Fruit fly (Drosophila melanogaster) whole organism, pupa: Measurements from ENCODE around the gene Sec10.

Experiments used
- CG4496 ChIP-seq: fragments of 200-800 bp; sonication (Bioruptor generic); IDR thresholded peaks from 3 replicates; pipeline ENCODE4 v1.3.6; 2022; ENCODE audit warnings: missing biosample characterization, missing genetic modification characterization
- D1 ChIP-seq: fragments of 200-800 bp; sonication (Bioruptor generic); optimal IDR thresholded peaks from 2 replicates; lab custom pipeline; 2018; ENCODE audit warnings: missing biosample characterization, mild to moderate bottlenecking, missing genetic modification characterization, moderate library complexity
- Pif1B ChIP-seq: fragments of 200-800 bp; sonication (Bioruptor generic); optimal IDR thresholded peaks from 3 replicates; lab custom pipeline; 2016; ENCODE audit warnings: missing biosample characterization, missing genetic modification characterization
- Snoo ChIP-seq: fragments of 200-800 bp; sonication (Bioruptor generic); optimal IDR thresholded peaks from 3 replicates; lab custom pipeline; 2017; ENCODE audit warnings: missing biosample characterization, mild to moderate bottlenecking, missing genetic modification characterization, inconsistent platforms
- gl ChIP-seq: fragments of 200-800 bp; sonication (Bioruptor generic); optimal IDR thresholded peaks from 2 replicates; lab custom pipeline; 2018; ENCODE audit warnings: missing biosample characterization, mild to moderate bottlenecking, missing genetic modification characterization

- TF ChIP-seq D1 (tag; lab: Kevin White, UChicago) (no peak), CG4496 (no peak), Snoo (no peak), gl (tag; lab: Kevin White, UChicago) (no peak), Pif1B (GFP tag; lab: Kevin White, UChicago) (no peak)
Measured at dm6 chr3R:24134580-24134979, at the start of gene Sec10.
